Fruit fly (Drosophila melanogaster): Measurements from ENCODE around the gene CG42237.

DNA sequence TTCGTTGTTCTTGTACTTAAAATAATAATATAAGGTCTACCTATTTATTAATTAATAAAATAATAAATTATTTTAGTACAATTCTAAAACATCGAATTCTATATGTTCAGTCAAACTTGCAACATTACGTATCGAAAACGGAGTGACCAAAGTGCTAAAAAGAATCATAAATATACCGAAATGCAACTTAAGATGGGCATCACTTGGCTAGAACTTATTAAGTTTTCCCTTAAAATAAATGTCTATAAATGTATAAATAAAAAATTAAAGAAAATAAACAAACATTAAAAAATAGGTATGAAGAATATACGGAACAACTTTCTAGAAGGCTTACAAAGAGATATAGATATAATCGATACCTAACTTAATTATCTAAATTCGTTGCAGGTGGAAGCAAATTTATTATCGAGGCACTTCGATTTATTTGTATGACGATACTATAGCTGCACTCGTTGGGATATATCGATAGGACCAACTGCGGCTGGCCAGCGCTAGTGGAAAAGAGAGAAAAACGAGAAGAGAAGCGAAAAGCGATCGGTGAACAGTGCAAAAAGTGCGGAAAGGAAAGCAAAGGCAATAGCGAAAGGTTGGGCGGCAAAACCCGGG lies 24.2 kb upstream of the CG42237 start, which contains the start of gene lic:
- TF ChIP-seq rn (GFP tag; IDR thresholded peaks at IDR 0.05) = no peak
- TF ChIP-seq Snoo (tag; optimal IDR thresholded peaks at IDR 0.05) = no peak
- no peak for TF ChIP-seq CG4496 (GFP tag; IDR thresholded peaks at IDR 0.05)
- no peak for TF ChIP-seq CG12605 (GFP tag; IDR thresholded peaks at IDR 0.05)
- TF ChIP-seq Pif1B (GFP tag; optimal IDR thresholded peaks at IDR 0.05) = no peak
- TF ChIP-seq CG10348 (GFP tag; IDR thresholded peaks at IDR 0.05) = no peak
- no peak for TF ChIP-seq CG8301 (tag; optimal IDR thresholded peaks at IDR 0.05)
- TF ChIP-seq D1 (tag; optimal IDR thresholded peaks at IDR 0.05) = no peak
- TF ChIP-seq EcR (GFP tag; optimal IDR thresholded peaks at IDR 0.05) = no peak
- no peak for TF ChIP-seq Ets98B (GFP tag; IDR thresholded peaks at IDR 0.05)
- TF ChIP-seq gl (tag; optimal IDR thresholded peaks at IDR 0.05) = no peak
- no peak for TF ChIP-seq CG17806 (tag; optimal IDR thresholded peaks at IDR 0.05)
- TF ChIP-seq fd96Ca (GFP tag; IDR thresholded peaks at IDR 0.05) = no peak
